Fruit fly (Drosophila melanogaster) whole organism, embryonic: Measurements from ENCODE around the gene CG32647.

Experiments used
- Abd-B ChIP-seq: fragments of 200-800 bp; sonication (Bioruptor generic); optimal IDR thresholded peaks from 2 replicates; lab custom pipeline; 2018; ENCODE audit warnings: missing biosample characterization, mild to moderate bottlenecking, missing genetic modification characterization, moderate library complexity
- Aef1 ChIP-seq: fragments of 200-800 bp; sonication (Bioruptor generic); IDR thresholded peaks from 3 replicates; pipeline ENCODE4 v1.3.6; 2022; ENCODE audit warnings: missing biosample characterization, missing genetic modification characterization
- Asciz ChIP-seq: fragments of 200-800 bp; sonication (Bioruptor generic); optimal IDR thresholded peaks from 2 replicates; lab custom pipeline; 2017; ENCODE audit warnings: missing biosample characterization, mild to moderate bottlenecking, missing genetic modification characterization, missing genetic modification reagents
- Atf6 ChIP-seq: fragments of 200-800 bp; sonication (Bioruptor generic); IDR thresholded peaks from 2 replicates; pipeline ENCODE4 v1.3.6; 2022; ENCODE audit warnings: missing biosample characterization, missing genetic modification characterization
- C15 ChIP-seq: fragments of 200-800 bp; sonication (Bioruptor generic); IDR thresholded peaks from 3 replicates; pipeline ENCODE4 v1.3.6; 2022; ENCODE audit warnings: missing biosample characterization, missing genetic modification characterization
- CG10147 ChIP-seq: fragments of 200-800 bp; sonication (Bioruptor generic); optimal IDR thresholded peaks from 2 replicates; lab custom pipeline; 2019; ENCODE audit warnings: missing biosample characterization, mild to moderate bottlenecking, missing genetic modification characterization, moderate library complexity
- CG10209 ChIP-seq: fragments of 200-800 bp; sonication (Bioruptor generic); optimal IDR thresholded peaks from 3 replicates; lab custom pipeline; 2017; ENCODE audit warnings: missing biosample characterization, mild to moderate bottlenecking, missing genetic modification characterization, missing genetic modification reagents
- CG10979 ChIP-seq: fragments of 200-800 bp; sonication (Bioruptor generic); optimal IDR thresholded peaks from 2 replicates; lab custom pipeline; 2018; ENCODE audit warnings: missing biosample characterization, mild to moderate bottlenecking, missing genetic modification characterization, moderate library complexity
- CG11456 ChIP-seq: fragments of 200-800 bp; sonication (Bioruptor generic); IDR thresholded peaks from 3 replicates; pipeline ENCODE4 v1.3.6; 2022; ENCODE audit warnings: missing biosample characterization, missing genetic modification characterization
- CG13624 ChIP-seq: fragments of 200-800 bp; sonication (Bioruptor generic); optimal IDR thresholded peaks from 2 replicates; lab custom pipeline; 2016; ENCODE audit warnings: missing biosample characterization, missing genetic modification characterization
- CG1529 ChIP-seq: fragments of 200-800 bp; sonication (Bioruptor generic); optimal IDR thresholded peaks from 3 replicates; lab custom pipeline; 2018; ENCODE audit warnings: missing biosample characterization, missing genetic modification characterization
- CG16779 ChIP-seq: fragments of 200-800 bp; sonication (Bioruptor generic); IDR thresholded peaks from 2 replicates; pipeline ENCODE4 v1.3.6; 2022; ENCODE audit warnings: missing biosample characterization, missing genetic modification characterization
- CG16863 ChIP-seq: fragments of 200-800 bp; sonication (Bioruptor generic); optimal IDR thresholded peaks from 3 replicates; lab custom pipeline; 2016; ENCODE audit warnings: missing biosample characterization, missing genetic modification characterization
- CG18262 ChIP-seq: fragments of 200-800 bp; optimal IDR thresholded peaks from 3 replicates; lab custom pipeline; 2019; ENCODE audit warnings: missing biosample characterization, mild to moderate bottlenecking, missing genetic modification characterization, moderate library complexity
- CG1832 ChIP-seq: fragments of 200-800 bp; sonication (Bioruptor generic); optimal IDR thresholded peaks from 2 replicates; lab custom pipeline; 2017; ENCODE audit warnings: missing biosample characterization, mild to moderate bottlenecking, missing genetic modification characterization, inconsistent platforms
- CG2678 ChIP-seq: fragments of 200-800 bp; sonication (Bioruptor generic); optimal IDR thresholded peaks from 3 replicates; lab custom pipeline; 2019; ENCODE audit warnings: missing biosample characterization, mild to moderate bottlenecking, missing genetic modification characterization, moderate library complexity
- CG30020 ChIP-seq: fragments of 200-800 bp; optimal IDR thresholded peaks from 2 replicates; lab custom pipeline; 2019; ENCODE audit warnings: missing biosample characterization, mild to moderate bottlenecking, missing genetic modification characterization, moderate library complexity
- CG31388 ChIP-seq: fragments of 200-800 bp; sonication (Bioruptor generic); optimal IDR thresholded peaks from 2 replicates; lab custom pipeline; 2016; ENCODE audit warnings: missing biosample characterization, missing genetic modification characterization
- CG3726 ChIP-seq: fragments of 200-800 bp; sonication (Bioruptor generic); IDR thresholded peaks from 3 replicates; pipeline ENCODE4, ENCODE4 v1.3.6; 2022; ENCODE audit warnings: missing biosample characterization, missing genetic modification characterization
- CG3847 ChIP-seq: fragments of 200-800 bp; sonication (Bioruptor generic); IDR thresholded peaks from 2 replicates; pipeline ENCODE4 v1.3.6; 2022; ENCODE audit warnings: missing biosample characterization, missing genetic modification characterization
- CG4282 ChIP-seq: fragments of 200-800 bp; sonication (Bioruptor generic); optimal IDR thresholded peaks from 2 replicates; lab custom pipeline; 2016; ENCODE audit warnings: missing biosample characterization, missing genetic modification characterization
- CG8281 ChIP-seq: fragments of 200-800 bp; sonication (Bioruptor generic); optimal IDR thresholded peaks from 2 replicates; lab custom pipeline; 2018; ENCODE audit warnings: missing biosample characterization, mild to moderate bottlenecking, missing genetic modification characterization, moderate library complexity
- CG8388 ChIP-seq: fragments of 200-800 bp; sonication (Bioruptor generic); optimal IDR thresholded peaks from 2 replicates; lab custom pipeline; 2019; ENCODE audit warnings: missing biosample characterization, mild to moderate bottlenecking, missing genetic modification characterization, moderate library complexity
- CG9609 ChIP-seq: fragments of 200-800 bp; sonication (Bioruptor generic); optimal IDR thresholded peaks from 3 replicates; lab custom pipeline; 2016; ENCODE audit warnings: missing biosample characterization, missing genetic modification characterization
- CTCF ChIP-seq: fragments of 200-800 bp; sonication (Bioruptor generic); optimal IDR thresholded peaks from 2 replicates; lab custom pipeline; 2017; ENCODE audit warnings: missing biosample characterization, mild to moderate bottlenecking, missing genetic modification characterization, moderate library complexity
- HLH3B ChIP-seq: fragments of 200-800 bp; sonication (Bioruptor generic); IDR thresholded peaks from 2 replicates; pipeline ENCODE4 v1.3.6; 2022; ENCODE audit warnings: missing biosample characterization, missing genetic modification characterization
- Hey ChIP-seq: fragments of 200-800 bp; sonication (Bioruptor generic); optimal IDR thresholded peaks from 3 replicates; lab custom pipeline; 2018; ENCODE audit warnings: missing biosample characterization, mild to moderate bottlenecking, missing genetic modification characterization
- Hr3 ChIP-seq: fragments of 200-800 bp; sonication (Bioruptor generic); optimal IDR thresholded peaks from 3 replicates; lab custom pipeline; 2016; ENCODE audit warnings: missing biosample characterization, missing genetic modification characterization
- Lim3 ChIP-seq: fragments of 200-800 bp; sonication (Bioruptor generic); IDR thresholded peaks from 2 replicates; pipeline ENCODE4 v1.3.6; 2022; ENCODE audit warnings: missing biosample characterization, missing genetic modification characterization
- MTF-1 ChIP-seq: fragments of 200-800 bp; sonication (Bioruptor generic); optimal IDR thresholded peaks from 2 replicates; lab custom pipeline; 2018; ENCODE audit warnings: missing biosample characterization, mild to moderate bottlenecking, missing genetic modification characterization, borderline replicate concordance
- NFAT ChIP-seq: fragments of 200-800 bp; sonication (Bioruptor generic); IDR thresholded peaks from 2 replicates; pipeline ENCODE4 v1.3.6; 2022; ENCODE audit warnings: missing biosample characterization, missing genetic modification characterization
- Nf-YB ChIP-seq: fragments of 200-800 bp; sonication (Bioruptor generic); optimal IDR thresholded peaks from 3 replicates; lab custom pipeline; 2019; ENCODE audit warnings: missing biosample characterization, mild to moderate bottlenecking, missing genetic modification characterization, moderate library complexity
- Nf-YC ChIP-seq: fragments of 200-800 bp; optimal IDR thresholded peaks from 3 replicates; lab custom pipeline; 2019; ENCODE audit warnings: missing biosample characterization, mild to moderate bottlenecking, missing genetic modification characterization, moderate library complexity
- cg ChIP-seq: fragments of 200-800 bp; sonication (Bioruptor generic); optimal IDR thresholded peaks from 3 replicates; lab custom pipeline; 2019; ENCODE audit warnings: missing biosample characterization, mild to moderate bottlenecking, missing genetic modification characterization, moderate library complexity
- ci ChIP-seq: fragments of 200-800 bp; sonication (Bioruptor generic); IDR thresholded peaks from 3 replicates; pipeline ENCODE4 v1.3.6; 2022; ENCODE audit warnings: missing biosample characterization, missing genetic modification characterization
- dimm ChIP-seq: fragments of 200-800 bp; sonication (Bioruptor generic); IDR thresholded peaks from 2 replicates; pipeline ENCODE4 v1.3.6; 2022; ENCODE audit warnings: missing biosample characterization, missing genetic modification characterization
- emc ChIP-seq: fragments of 200-800 bp; sonication (Bioruptor generic); optimal IDR thresholded peaks from 2 replicates; lab custom pipeline; 2016; ENCODE audit warnings: missing biosample characterization, missing genetic modification characterization
- ewg ChIP-seq: fragments of 200-800 bp; sonication (Bioruptor generic); optimal IDR thresholded peaks from 3 replicates; lab custom pipeline; 2017; ENCODE audit warnings: mild to moderate bottlenecking, missing biosample characterization, missing genetic modification reagents, missing genetic modification characterization
- fru ChIP-seq: fragments of >200 bp; optimal IDR thresholded peaks from 2 replicates; lab custom pipeline; 2017
- gcm ChIP-seq: fragments of 200-800 bp; sonication (Bioruptor generic); optimal IDR thresholded peaks from 2 replicates; lab custom pipeline; 2019; ENCODE audit warnings: missing biosample characterization, mild to moderate bottlenecking, missing genetic modification characterization, moderate library complexity
- gsb ChIP-seq: fragments of 200-800 bp; sonication (Bioruptor generic); IDR thresholded peaks from 2 replicates; pipeline ENCODE4 v1.3.6; 2022; ENCODE audit warnings: missing biosample characterization, missing genetic modification characterization
- her ChIP-seq: fragments of 200-800 bp; sonication (Bioruptor generic); optimal IDR thresholded peaks from 2 replicates; lab custom pipeline; 2016; ENCODE audit warnings: missing biosample characterization, missing genetic modification characterization
- hth ChIP-seq: fragments of >200 bp; optimal IDR thresholded peaks from 2 replicates; lab custom pipeline; 2017; ENCODE audit warnings: inconsistent platforms
- ken ChIP-seq: fragments of 200-800 bp; sonication (Bioruptor generic); IDR thresholded peaks from 3 replicates; pipeline ENCODE4 v1.3.6; 2022; ENCODE audit warnings: missing biosample characterization, missing genetic modification characterization
- lab ChIP-seq: fragments of 200-800 bp; sonication (Bioruptor generic); optimal IDR thresholded peaks from 3 replicates; lab custom pipeline; 2017; ENCODE audit warnings: missing biosample characterization, missing genetic modification characterization, mild to moderate bottlenecking, moderate library complexity, missing genetic modification reagents
- org-1 ChIP-seq: fragments of 200-800 bp; sonication (Bioruptor generic); optimal IDR thresholded peaks from 2 replicates; lab custom pipeline; 2017; ENCODE audit warnings: missing biosample characterization, missing genetic modification characterization
- prd ChIP-seq, 3 experiments: fragments of >200 bp in 2 of 3; fragments of 200-800 bp in 1 of 3; sonication (Bioruptor generic) in 1 of 3; optimal IDR thresholded peaks in 2 of 3; IDR thresholded peaks in 1 of 3; 2 replicates in 2 of 3; 3 replicates in 1 of 3; pipeline versions ENCODE4 v1.3.6 to Lab custom; 2017 to 2022; ENCODE audit warnings: missing biosample characterization in 1 of 3, missing genetic modification characterization in 1 of 3
- rib ChIP-seq: fragments of 200-800 bp; sonication (Bioruptor generic); IDR thresholded peaks from 2 replicates; pipeline ENCODE4 v1.3.6; 2022; ENCODE audit warnings: missing biosample characterization, missing genetic modification characterization
- run ChIP-seq: fragments of 200-800 bp; sonication (Bioruptor generic); optimal IDR thresholded peaks from 3 replicates; lab custom pipeline; 2018; ENCODE audit warnings: missing biosample characterization, mild to moderate bottlenecking, missing genetic modification characterization
- sens-2 ChIP-seq: fragments of 200-800 bp; sonication (Bioruptor generic); IDR thresholded peaks from 2 replicates; pipeline ENCODE4 v1.3.6; 2022; ENCODE audit warnings: missing biosample characterization, missing genetic modification characterization
- wdn ChIP-seq: fragments of 200-800 bp; sonication (Bioruptor generic); IDR thresholded peaks from 2 replicates; pipeline ENCODE4 v1.3.6; 2022; ENCODE audit warnings: missing biosample characterization, missing genetic modification characterization

Gene CG32647

dm6 chrX:12755017-12755563, 29.7 kb downstream of the CG32647 start (continued):
- TF ChIP-seq CG3847 (peak; percentile 78), CG30020 (no peak), CG8388 (GFP tag; lab: Kevin White, UChicago) (peak; percentile 9), Nf-YB (GFP tag; lab: Kevin White, UChicago) (peak; percentile 38), Hr3 (GFP tag; lab: Kevin White, UChicago) (peak; percentile 33), gsb (peak; percentile 81), CTCF (GFP tag; lab: Kevin White, UChicago) (no peak), NFAT (GFP tag; lab: Robert Waterston, UW) (peak; percentile 81), CG13624 (GFP tag; lab: Kevin White, UChicago) (peak; percentile 54), CG2678 (tag; lab: Kevin White, UChicago) (peak; percentile 87), CG31388 (GFP tag; lab: Kevin White, UChicago) (no peak), CG18262 (tag; lab: Kevin White, UChicago) (peak; percentile 60), MTF-1 (GFP tag; lab: Kevin White, UChicago) (peak; percentile 6), C15 (0 out of 3 replicates have a peak, but pooled peaks have one; percentile 58), Asciz (peak; percentile 56), ewg (GFP tag; lab: Kevin White, UChicago) (peak; percentile 12), emc (GFP tag; lab: Kevin White, UChicago) (no peak), Aef1 (peak; percentile 60), prd (optimal IDR thresholded peaks at IDR 0.05; lab: Kevin White, UChicago) (no peak), prd (GFP tag; IDR thresholded peaks at IDR 0.05; lab: Robert Waterston, UW) (peak; percentile 81; the same call in 2 of the 3 replicates), CG10979 (tag; lab: Kevin White, UChicago) (peak; percentile 18), Abd-B (GFP tag; lab: Kevin White, UChicago) (peak; percentile 61), rib (GFP tag; lab: Robert Waterston, UW) (peak; percentile 92), HLH3B (peak; percentile 76), gcm (peak; percentile 2), CG10147 (GFP tag; lab: Kevin White, UChicago) (peak; percentile 68), CG16779 (GFP tag; lab: Robert Waterston, UW) (peak; percentile 49; the same call in 1 of the 2 replicates), CG10209 (GFP tag; lab: Kevin White, UChicago) (peak; percentile 60), CG8281 (tag; lab: Kevin White, UChicago) (peak; percentile 42), CG1529 (GFP tag; lab: Kevin White, UChicago) (peak; percentile 26), her (GFP tag; lab: Kevin White, UChicago) (peak; percentile 48), cg (GFP tag; lab: Kevin White, UChicago) (peak; percentile 80), sens-2 (GFP tag; lab: Robert Waterston, UW) (no peak), Lim3 (GFP tag; lab: Robert Waterston, UW) (no peak), fru (no peak), CG11456 (GFP tag; lab: Robert Waterston, UW) (peak; percentile 80; the same call in 2 of the 3 replicates), Hey (tag; lab: Kevin White, UChicago) (no peak), hth (no peak), ken (GFP tag; lab: Robert Waterston, UW) (no peak), ci (peak; percentile 7; the same call in 1 of the 3 replicates), run (no peak), CG9609 (GFP tag; lab: Kevin White, UChicago) (peak; percentile 2), lab (GFP tag; lab: Kevin White, UChicago) (peak; percentile 86), CG1832 (GFP tag; lab: Kevin White, UChicago) (peak; percentile 26), CG3726 (no peak; the same call in 2 of the 3 replicates), Atf6 (peak; percentile 89), CG4282 (GFP tag; lab: Kevin White, UChicago) (no peak), dimm (GFP tag; lab: Robert Waterston, UW) (no peak), Nf-YC (peak; percentile 52), CG16863 (peak; percentile 30), wdn (GFP tag; lab: Robert Waterston, UW) (peak; percentile 75), org-1 (GFP tag; lab: Kevin White, UChicago) (peak; percentile 63)
